Fruit fly (Drosophila melanogaster): ENCODE results near the gene alpha-Man-Ib.

alpha-Man-Ib gene

DNA sequence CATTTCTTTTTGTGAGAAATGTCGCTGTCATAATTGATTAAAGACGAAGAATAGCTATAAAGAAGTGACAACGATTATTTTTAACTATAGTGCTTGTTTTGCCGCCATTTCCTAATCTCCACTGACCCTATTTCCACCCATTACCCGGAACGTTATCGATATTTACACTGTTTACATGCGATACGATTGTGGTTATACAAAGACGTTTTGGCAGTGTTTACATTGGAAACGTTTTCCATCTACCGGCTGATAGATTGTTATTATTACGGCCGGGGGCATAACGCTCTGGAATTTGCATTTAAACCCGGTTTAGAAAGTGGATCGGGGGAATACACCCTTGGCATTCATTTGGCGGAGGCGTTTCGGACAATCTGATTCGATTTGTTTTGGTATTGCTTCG lies 46.3 kb downstream of the alpha-Man-Ib start:
- no peak for TF ChIP-seq sens-2 (GFP tag; IDR thresholded peaks at IDR 0.05)
- TF ChIP-seq CG14014 (GFP tag; IDR thresholded peaks at IDR 0.05) = 0 out of 2 replicates have a peak, but pooled peaks have one; percentile 14
- TF ChIP-seq HLH54F (GFP tag; optimal IDR thresholded peaks at IDR 0.05) = no peak
- no peak for TF ChIP-seq CG32767 (GFP tag; IDR thresholded peaks at IDR 0.05)
- no peak for TF ChIP-seq CG31388 (GFP tag; optimal IDR thresholded peaks at IDR 0.05)
- TF ChIP-seq CG7839 (tag; optimal IDR thresholded peaks at IDR 0.05) = no peak
- no peak for TF ChIP-seq ap (GFP tag; IDR thresholded peaks at IDR 0.05)
- no peak for TF ChIP-seq gt (GFP tag; IDR thresholded peaks at IDR 0.05)
- TF ChIP-seq CG6791 (GFP tag; IDR thresholded peaks at IDR 0.05; ENCODE audit: partially characterized antibody) = no peak
- no peak for TF ChIP-seq CG7357 (GFP tag; IDR thresholded peaks at IDR 0.05)
- no peak for TF ChIP-seq CG12219 (GFP tag; optimal IDR thresholded peaks at IDR 0.05)
- no peak for TF ChIP-seq CG4424 (GFP tag; optimal IDR thresholded peaks at IDR 0.05)
- peak; percentile 58 for TF ChIP-seq ATbp (GFP tag; optimal IDR thresholded peaks at IDR 0.05)
- no peak for TF ChIP-seq CG16813 (GFP tag; IDR thresholded peaks at IDR 0.05; ENCODE audit: partially characterized antibody)
- no peak for TF ChIP-seq MESR4 (GFP tag; optimal IDR thresholded peaks at IDR 0.05)
- peak; percentile 24 for TF ChIP-seq Sox100B (GFP tag; optimal IDR thresholded peaks at IDR 0.05)
- no peak for TF ChIP-seq luna (GFP tag; optimal IDR thresholded peaks at IDR 0.05)
- no peak for TF ChIP-seq CG10979 (tag; optimal IDR thresholded peaks at IDR 0.05)
- no peak for TF ChIP-seq CG13894 (tag; optimal IDR thresholded peaks at IDR 0.05)
- TF ChIP-seq CG31441 (GFP tag; IDR thresholded peaks at IDR 0.05) = no peak
- TF ChIP-seq CG5180 (GFP tag; optimal IDR thresholded peaks at IDR 0.05) = no peak
- TF ChIP-seq CG2678 (tag; optimal IDR thresholded peaks at IDR 0.05) = peak; percentile 10
- no peak for TF ChIP-seq Side (GFP tag; optimal IDR thresholded peaks at IDR 0.05)
- peak; percentile 4 for TF ChIP-seq CG34376 (GFP tag; optimal IDR thresholded peaks at IDR 0.05)
- TF ChIP-seq NFAT (GFP tag; IDR thresholded peaks at IDR 0.05) = no peak
- peak; percentile 17; the same call in 1 of the 2 replicates for TF ChIP-seq Atf6 (GFP tag; IDR thresholded peaks at IDR 0.05)
- no peak for TF ChIP-seq CG7786 (GFP tag; optimal IDR thresholded peaks at IDR 0.05)
- peak; percentile 41 for TF ChIP-seq odd (GFP tag; optimal IDR thresholded peaks at IDR 0.05)
- no peak for TF ChIP-seq MBD-R2 (GFP tag; IDR thresholded peaks at IDR 0.05)
- TF ChIP-seq mam (GFP tag; optimal IDR thresholded peaks at IDR 0.05) = no peak
- no peak for TF ChIP-seq emc (GFP tag; optimal IDR thresholded peaks at IDR 0.05)
- no peak for TF ChIP-seq CG30403 (GFP tag; optimal IDR thresholded peaks at IDR 0.05)
- peak; percentile 12 for TF ChIP-seq CG1603 (tag; optimal IDR thresholded peaks at IDR 0.05)
- TF ChIP-seq sd (tag; optimal IDR thresholded peaks at IDR 0.05) = peak; percentile 21
- no peak for TF ChIP-seq chinmo (GFP tag; IDR thresholded peaks at IDR 0.05; ENCODE audit: partially characterized antibody)
- peak; percentile 49 for TF ChIP-seq grn (GFP tag; optimal IDR thresholded peaks at IDR 0.05)
- TF ChIP-seq pzg (GFP tag; optimal IDR thresholded peaks at IDR 0.05) = no peak
- peak; percentile 47; the same call in 1 of the 3 replicates for TF ChIP-seq so (GFP tag; IDR thresholded peaks at IDR 0.05)
- no peak for TF ChIP-seq CG15073 (GFP tag; optimal IDR thresholded peaks at IDR 0.05)
- no peak for TF ChIP-seq trh (GFP tag; optimal IDR thresholded peaks at IDR 0.05)
- TF ChIP-seq CG7987 (GFP tag; optimal IDR thresholded peaks at IDR 0.05) = peak; percentile 53
- TF ChIP-seq CG6175 (GFP tag; IDR thresholded peaks at IDR 0.05) = no peak
- no peak for TF ChIP-seq Kr (GFP tag; optimal IDR thresholded peaks at IDR 0.05)
- TF ChIP-seq E2f2 (GFP tag; IDR thresholded peaks at IDR 0.05) = no peak
- TF ChIP-seq NK7.1 (GFP tag; optimal IDR thresholded peaks at IDR 0.05) = no peak
- no peak for TF ChIP-seq CG2129 (GFP tag; IDR thresholded peaks at IDR 0.05; ENCODE audit: partially characterized antibody)
- TF ChIP-seq CG3995 (GFP tag; optimal IDR thresholded peaks at IDR 0.05) = no peak
- TF ChIP-seq CG7745 (tag; optimal IDR thresholded peaks at IDR 0.05) = no peak
- TF ChIP-seq CG1529 (GFP tag; optimal IDR thresholded peaks at IDR 0.05) = no peak
- peak; percentile 24 for TF ChIP-seq Asciz (GFP tag; optimal IDR thresholded peaks at IDR 0.05)
- peak; percentile 13 for TF ChIP-seq CG15601 (tag; optimal IDR thresholded peaks at IDR 0.05)
- TF ChIP-seq bowl (GFP tag; IDR thresholded peaks at IDR 0.05) = no peak
